Worm (Caenorhabditis elegans): ENCODE data around the gene srxa-15.

The srxa-15 gene

ce11 chrV:20641896-20642295, at the start of gene srxa-15:
TSS of gene srxa-15 (plus strand) at chrV:20642196.
- TF ChIP-seq chd-7 (tag; optimal IDR thresholded peaks at IDR 0.05) (no peak), sea-2 (GFP tag; IDR thresholded peaks at IDR 0.05) (no peak), rec-8 (tag; optimal IDR thresholded peaks at IDR 0.05) (no peak), egl-44 (GFP tag; IDR thresholded peaks at IDR 0.05) (no peak), Y56A3A.18 (GFP tag; IDR thresholded peaks at IDR 0.05) (no peak), him-1 (tag; optimal IDR thresholded peaks at IDR 0.05) (no peak), nhr-90 (tag; optimal IDR thresholded peaks at IDR 0.05) (no peak), aptf-2 (GFP tag; conservative IDR thresholded peaks at IDR 0.05) (no peak), mcd-1 (GFP tag; IDR thresholded peaks at IDR 0.05) (no peak), F33H1.4 (GFP tag; IDR thresholded peaks at IDR 0.05) (no peak), bed-2 (GFP tag; IDR thresholded peaks at IDR 0.05) (no peak), F22D6.2 (tag; optimal IDR thresholded peaks at IDR 0.05) (no peak), mel-28 (tag; optimal IDR thresholded peaks at IDR 0.05; ENCODE audit: borderline replicate concordance) (no peak), F57A8.1 (GFP tag; optimal IDR thresholded peaks at IDR 0.05) (no peak), ztf-28 (GFP tag; IDR thresholded peaks at IDR 0.05) (no peak), F55B11.4 (tag; optimal IDR thresholded peaks at IDR 0.05; ENCODE audit: borderline replicate concordance, insufficient read depth) (no peak)

- TF ChIP-seq hmg-1.2 (GFP tag; IDR thresholded peaks at IDR 0.05) (no peak), madf-6 (GFP tag; IDR thresholded peaks at IDR 0.05) (no peak)
Measured at ce11 chrV:20594746-20595145, 47.2 kb upstream of the srxa-15 start, which contains the start of gene F26F2.10. TSS of gene F26F2.10 (minus strand) at chrV:20594846.

ce11 chrV:20595653-20596052, 46.3 kb upstream of the srxa-15 start, which contains the start of gene F26F2.11:
TSS of gene F26F2.11 (minus strand) at chrV:20595753.
- TF ChIP-seq bed-2 (GFP tag; IDR thresholded peaks at IDR 0.05): no peak
- no peak for TF ChIP-seq zim-3 (tag; optimal IDR thresholded peaks at IDR 0.05)
- TF ChIP-seq C06A6.2 (GFP tag; conservative IDR thresholded peaks at IDR 0.05): no peak
- TF ChIP-seq K12H6.12 (tag; optimal IDR thresholded peaks at IDR 0.05): no peak
- TF ChIP-seq zfh-2 (GFP tag; conservative IDR thresholded peaks at IDR 0.05): no peak
- no peak for TF ChIP-seq snpc-3.4 (tag; optimal IDR thresholded peaks at IDR 0.05)
- TF ChIP-seq C17E4.6 (GFP tag; IDR thresholded peaks at IDR 0.05): no peak
- no peak for TF ChIP-seq nfyb-1 (GFP tag; IDR thresholded peaks at IDR 0.05)
- TF ChIP-seq ztf-3 (GFP tag; optimal IDR thresholded peaks at IDR 0.05): no peak

- TF ChIP-seq F39B2.1 (GFP tag; IDR thresholded peaks at IDR 0.05): no peak
- TF ChIP-seq attf-3 (GFP tag; conservative IDR thresholded peaks at IDR 0.05): no peak
- TF ChIP-seq rcor-1 (GFP tag; IDR thresholded peaks at IDR 0.05): no peak
- no peak for TF ChIP-seq Y67H2A.10 (GFP tag; conservative IDR thresholded peaks at IDR 0.05)
- TF ChIP-seq F22D6.2 (tag; optimal IDR thresholded peaks at IDR 0.05): no peak
- TF ChIP-seq lsy-27 (tag; optimal IDR thresholded peaks at IDR 0.05; ENCODE audit: borderline replicate concordance, insufficient read depth): no peak
- TF ChIP-seq nhr-179 (tag; optimal IDR thresholded peaks at IDR 0.05): no peak
- TF ChIP-seq ceh-91 (GFP tag; IDR thresholded peaks at IDR 0.05): no peak
- TF ChIP-seq nfya-1 (tag; optimal IDR thresholded peaks at IDR 0.05; ENCODE audit: borderline replicate concordance, insufficient read depth): no peak
- TF ChIP-seq pbrm-1 (GFP tag; IDR thresholded peaks at IDR 0.05): no peak
Measured at ce11 chrV:20597076-20597475, 44.9 kb upstream of the srxa-15 start, which contains the start of gene F46B3.1. TSS of gene F46B3.1 (minus strand) at chrV:20597176.

All from whole organism, young adult.